Worm (Caenorhabditis elegans): ENCODE measurements around the gene ilys-6.

ilys-6 gene

ce11 chrIV:4014341-4014826 lies 49.1 kb downstream of the ilys-6 start (continued):
- TF ChIP-seq lir-3 (tag; optimal IDR thresholded peaks at IDR 0.05) (no peak), ztf-11 (tag; optimal IDR thresholded peaks at IDR 0.05) (no peak), ZK337.2 (GFP tag; IDR thresholded peaks at IDR 0.05) (no peak), skn-1 (tag; optimal IDR thresholded peaks at IDR 0.05) (no peak), zfp-3 (GFP tag; conservative IDR thresholded peaks at IDR 0.05) (no peak), mdt-29 (GFP tag; IDR thresholded peaks at IDR 0.05) (no peak), zip-2 (tag; optimal IDR thresholded peaks at IDR 0.05) (no peak), hlh-30 (tag; optimal IDR thresholded peaks at IDR 0.05; ENCODE audit: insufficient read depth) (no peak), cey-2 (tag; optimal IDR thresholded peaks at IDR 0.05; ENCODE audit: borderline replicate concordance, insufficient read depth) (no peak), attf-4 (tag; optimal IDR thresholded peaks at IDR 0.05) (no peak), nhr-42 (GFP tag; IDR thresholded peaks at IDR 0.05) (0 out of 2 replicates have a peak, but pooled peaks have one; percentile 17), R02D3.7 (tag; optimal IDR thresholded peaks at IDR 0.05) (no peak), aly-2 (tag; optimal IDR thresholded peaks at IDR 0.05) (no peak), pha-4 (GFP tag; IDR thresholded peaks at IDR 0.05) (0 out of 2 replicates have a peak, but pooled peaks have one; percentile 13), pha-4 (tag; optimal IDR thresholded peaks at IDR 0.05) (no peak), mdl-1 (tag; optimal IDR thresholded peaks at IDR 0.05) (no peak), lin-38 (GFP tag; IDR thresholded peaks at IDR 0.05) (peak; percentile 59)

ce11 chrIV:4013621-4014020 lies 49.9 kb downstream of the ilys-6 start:
- no peak for TF ChIP-seq nhr-42 (GFP tag; IDR thresholded peaks at IDR 0.05)
- TF ChIP-seq ceh-32 (tag; optimal IDR thresholded peaks at IDR 0.05; ENCODE audit: poor library complexity), result no peak
- peak; percentile 10; the same call in 1 of the 2 replicates for TF ChIP-seq egl-43 (GFP tag; IDR thresholded peaks at IDR 0.05)
- peak; percentile 67 for TF ChIP-seq set-16 (GFP tag; IDR thresholded peaks at IDR 0.05)
- no peak for TF ChIP-seq pha-4 (GFP tag; IDR thresholded peaks at IDR 0.05)
- no peak for TF ChIP-seq pha-4 (tag; optimal IDR thresholded peaks at IDR 0.05)
